Fruit fly (Drosophila melanogaster) S2 (cell line): ENCODE measurements around the gene Vha14-2.

Experiments
- CG8478 ChIP-seq: fragments of >200 bp; optimal IDR thresholded peaks from 2 replicates; lab custom pipeline; 2018
- CTCF ChIP-seq, 2 experiments: fragments of >200 bp; optimal IDR thresholded peaks; 2 replicates each; lab custom pipeline; 2018

Vha14-2 gene

DNA sequence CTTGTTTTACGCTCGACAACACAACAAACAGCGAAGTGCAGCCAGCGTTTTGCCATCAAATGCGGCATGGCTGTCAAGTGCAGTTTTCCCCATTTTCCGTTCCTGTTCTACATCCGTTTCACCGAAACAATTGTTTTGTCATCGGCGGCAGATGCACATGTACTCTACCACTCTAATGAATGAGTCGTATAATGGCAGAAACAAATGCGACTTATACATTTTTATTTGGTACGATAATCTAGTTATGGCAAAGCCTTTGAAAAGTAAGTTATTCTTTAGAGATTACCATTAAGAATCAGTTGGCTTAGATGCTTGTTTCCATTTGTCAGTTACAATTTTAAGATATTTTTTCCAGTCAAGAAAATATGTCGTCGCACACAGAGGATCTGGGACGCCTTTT, at the start of gene Vha14-2:
Gene Vha14-2, plus strand, starts transcription at position 301 of the 400 bp plus-strand sequence.
- TF ChIP-seq CG8478 (lab: Kevin White, UChicago) (no peak), CTCF (optimal IDR thresholded peaks at IDR 0.05; lab: Kevin White, UChicago) (no peak)

DNA sequence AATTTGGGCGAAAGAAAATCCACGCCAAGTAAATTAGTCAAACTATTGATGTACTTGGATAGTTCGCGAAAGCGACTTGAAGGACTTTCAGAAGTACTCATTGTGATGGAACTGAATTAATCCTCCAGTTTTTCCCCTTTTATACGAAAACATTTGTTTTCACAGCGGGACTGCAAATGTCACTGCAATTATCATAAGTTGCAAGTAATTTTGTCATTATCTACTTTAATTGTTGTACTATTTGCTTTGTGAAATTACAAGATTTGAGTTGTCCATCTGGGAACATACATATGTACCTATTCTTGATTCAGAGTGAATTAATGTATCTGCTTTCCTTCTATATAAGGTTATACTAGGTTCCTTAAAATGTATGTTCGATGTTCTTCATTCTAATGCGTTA, 44.2 kb upstream of the Vha14-2 start, which contains the start of gene Or83c:
Gene Or83c, minus strand, starts transcription at position 101 of the 400 bp plus-strand sequence.
- TF ChIP-seq CG8478 (lab: Kevin White, UChicago) = no peak
- TF ChIP-seq CTCF (optimal IDR thresholded peaks at IDR 0.05; lab: Kevin White, UChicago) = no peak

DNA sequence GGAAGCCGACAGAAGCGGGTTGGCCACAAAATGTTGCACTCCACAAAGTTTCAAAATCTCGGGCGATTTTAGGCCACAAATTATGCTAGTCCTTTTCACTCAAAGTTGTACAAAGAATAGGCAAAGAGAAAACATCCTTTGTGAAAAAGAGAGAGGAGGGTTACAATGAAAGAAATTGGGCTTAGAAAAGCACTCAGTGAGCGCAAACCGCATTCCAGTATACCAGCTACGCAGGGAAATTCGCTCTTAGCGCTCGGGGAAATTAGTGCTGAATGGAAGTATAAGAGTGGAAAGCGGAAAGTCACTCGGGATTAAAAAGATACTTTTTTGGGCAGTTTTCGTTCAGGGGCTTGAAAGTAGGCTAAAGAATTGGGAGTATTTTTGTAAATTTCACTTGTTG, 40.3 kb upstream of the Vha14-2 start:
- TF ChIP-seq CG8478 (lab: Kevin White, UChicago) = no peak
- no peak for TF ChIP-seq CTCF (optimal IDR thresholded peaks at IDR 0.05; lab: Kevin White, UChicago)

DNA sequence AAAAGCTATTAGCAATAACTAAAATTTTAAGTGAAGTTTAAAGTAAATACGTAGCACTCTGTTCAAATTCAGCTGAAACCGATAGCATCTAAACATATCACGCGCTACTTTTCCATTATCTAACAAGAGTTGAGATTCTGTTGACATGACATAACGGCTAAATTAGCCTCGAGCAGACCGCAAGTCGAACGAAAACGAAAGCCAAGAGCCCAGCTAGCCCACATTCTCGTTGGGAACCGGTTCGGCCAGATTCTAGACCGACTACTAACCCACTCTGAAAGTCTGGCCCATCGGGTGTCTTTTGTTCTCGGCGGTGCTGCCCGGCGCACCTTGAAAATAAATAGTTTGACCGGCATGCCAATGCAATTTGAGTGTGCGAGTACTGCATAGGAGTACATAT, 25.4 kb upstream of the Vha14-2 start:
- no peak for TF ChIP-seq CTCF (optimal IDR thresholded peaks at IDR 0.05; lab: Kevin White, UChicago)
- TF ChIP-seq CG8478 (lab: Kevin White, UChicago) = no peak

DNA sequence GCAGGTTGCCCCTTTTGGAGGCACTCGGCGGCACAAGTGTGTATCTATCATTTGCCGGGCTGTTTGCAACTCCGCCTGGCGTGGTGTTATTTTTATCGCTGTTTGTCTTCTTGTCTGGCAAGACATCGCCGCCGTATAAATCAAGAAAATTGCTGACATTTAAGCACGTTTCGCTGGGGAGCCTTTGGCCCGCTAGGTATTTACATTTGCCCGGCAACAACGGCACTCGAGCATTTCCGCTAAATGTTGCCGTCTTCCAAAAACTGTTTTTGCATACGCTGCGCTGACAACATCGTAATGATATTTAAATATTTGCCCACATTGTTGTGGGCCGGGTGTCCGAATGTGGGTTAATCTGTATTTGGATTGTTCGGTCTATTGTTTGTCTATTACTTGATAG, 24.1 kb upstream of the Vha14-2 start:
- TF ChIP-seq CG8478 (lab: Kevin White, UChicago) = no peak
- TF ChIP-seq CTCF (optimal IDR thresholded peaks at IDR 0.05; lab: Kevin White, UChicago) = no peak

DNA sequence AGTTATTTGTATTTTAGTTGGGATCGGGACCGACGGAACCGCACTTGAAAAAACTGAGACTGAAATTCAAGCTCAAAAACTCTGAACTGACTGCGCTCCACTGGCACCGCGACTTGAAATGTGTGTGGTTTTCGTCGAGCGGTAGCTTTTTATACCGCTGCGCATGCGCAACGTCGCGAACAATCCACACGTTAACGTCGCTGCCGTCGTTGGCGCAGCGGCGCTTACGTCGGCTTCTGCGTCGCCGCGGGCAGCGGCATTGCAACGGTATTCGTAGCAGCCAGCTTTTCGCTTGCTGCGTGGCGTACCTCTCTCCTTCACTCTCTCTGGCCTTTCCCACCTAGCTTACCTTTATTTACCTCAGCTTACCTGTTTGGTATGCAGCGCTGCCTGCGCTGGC, 21.6 kb upstream of the Vha14-2 start, which contains the start of gene Gasp:
Gene Gasp, minus strand, starts transcription at position 124 of the 400 bp plus-strand sequence.
- no peak for TF ChIP-seq CTCF (optimal IDR thresholded peaks at IDR 0.05; lab: Kevin White, UChicago)
- no peak for TF ChIP-seq CG8478 (lab: Kevin White, UChicago)

DNA sequence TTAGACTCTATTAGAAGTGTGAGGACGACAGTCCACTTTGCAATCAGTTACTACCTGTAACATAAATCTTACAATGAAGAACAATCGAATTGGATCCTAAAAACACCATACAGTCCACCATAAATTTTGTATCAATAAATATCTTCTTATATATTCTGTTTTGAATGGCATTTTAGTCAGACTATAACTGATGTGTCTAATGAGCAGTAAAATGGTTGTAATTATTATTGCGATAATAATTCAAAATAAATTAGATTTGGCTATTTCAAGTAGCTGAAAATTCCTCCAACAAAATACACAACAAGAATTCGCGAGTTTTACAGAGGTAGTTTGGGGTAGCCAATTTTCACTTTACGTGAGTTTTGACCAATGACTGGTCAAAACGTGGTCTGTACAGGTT, 20.1 kb upstream of the Vha14-2 start:
- TF ChIP-seq CG8478 (lab: Kevin White, UChicago) (no peak), CTCF (optimal IDR thresholded peaks at IDR 0.05; lab: Kevin White, UChicago) (no peak)

DNA sequence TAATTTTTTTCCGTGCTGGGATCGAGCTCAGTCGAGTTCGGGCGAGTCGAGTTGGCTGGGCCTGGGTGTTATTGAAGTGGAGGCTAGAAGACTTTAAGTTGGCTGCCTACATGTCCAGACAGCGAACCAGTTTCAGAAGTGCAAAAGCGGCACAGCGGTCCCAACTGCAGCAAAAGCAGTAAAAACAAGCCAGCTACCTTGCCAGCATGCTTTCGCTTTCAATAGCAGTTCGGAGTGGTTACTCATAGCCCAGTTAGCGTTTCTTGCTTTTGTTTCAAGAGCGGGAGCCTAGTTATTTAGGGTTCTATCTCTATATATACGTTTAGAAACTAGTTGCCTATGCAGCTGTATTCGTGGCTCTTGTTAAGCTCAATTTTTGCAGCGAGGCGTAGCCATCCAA, 19.7 kb upstream of the Vha14-2 start:
- no peak for TF ChIP-seq CTCF (optimal IDR thresholded peaks at IDR 0.05; lab: Kevin White, UChicago)
- no peak for TF ChIP-seq CG8478 (lab: Kevin White, UChicago)

DNA sequence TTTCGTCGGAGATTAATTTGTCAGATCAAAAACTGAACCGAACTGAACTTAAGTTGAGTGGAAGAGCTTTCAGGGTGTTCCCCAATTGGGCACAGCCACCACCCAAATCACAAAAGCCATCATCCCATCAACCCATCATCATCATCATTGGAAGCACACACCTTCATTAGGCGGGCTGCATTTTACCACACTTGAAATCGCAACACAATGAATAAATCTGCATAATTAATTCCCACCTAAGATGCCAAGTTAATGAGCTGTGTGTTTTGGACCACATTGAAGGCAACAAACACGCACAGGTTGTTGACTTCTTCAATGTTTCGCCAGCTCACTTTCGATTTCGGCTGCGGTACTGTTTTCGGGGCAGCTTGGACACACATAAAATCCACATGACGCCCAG, 17.2 kb upstream of the Vha14-2 start:
- TF ChIP-seq CG8478 (lab: Kevin White, UChicago) (no peak), CTCF (optimal IDR thresholded peaks at IDR 0.05; lab: Kevin White, UChicago) (no peak)

DNA sequence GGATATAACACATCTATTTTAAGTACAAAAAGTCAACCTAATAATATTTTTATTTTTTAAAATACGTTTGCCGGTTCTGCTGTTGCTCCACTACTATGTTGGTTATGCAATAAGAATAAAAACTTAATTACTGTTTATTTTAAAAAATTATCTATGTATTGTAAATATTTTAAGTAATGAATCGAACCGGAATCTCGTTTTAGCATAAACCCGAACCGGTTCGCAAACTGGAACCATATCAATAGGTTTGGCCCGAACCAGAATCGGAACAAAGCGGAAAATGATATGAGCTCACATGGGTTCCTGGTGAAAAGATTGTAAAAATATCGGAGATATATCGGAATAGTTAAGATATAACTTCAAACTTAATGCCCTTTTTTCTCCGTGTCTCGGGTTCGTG, 15.7 kb upstream of the Vha14-2 start:
- TF ChIP-seq CTCF (optimal IDR thresholded peaks at IDR 0.05; lab: Kevin White, UChicago) = no peak
- TF ChIP-seq CG8478 (lab: Kevin White, UChicago) = no peak

DNA sequence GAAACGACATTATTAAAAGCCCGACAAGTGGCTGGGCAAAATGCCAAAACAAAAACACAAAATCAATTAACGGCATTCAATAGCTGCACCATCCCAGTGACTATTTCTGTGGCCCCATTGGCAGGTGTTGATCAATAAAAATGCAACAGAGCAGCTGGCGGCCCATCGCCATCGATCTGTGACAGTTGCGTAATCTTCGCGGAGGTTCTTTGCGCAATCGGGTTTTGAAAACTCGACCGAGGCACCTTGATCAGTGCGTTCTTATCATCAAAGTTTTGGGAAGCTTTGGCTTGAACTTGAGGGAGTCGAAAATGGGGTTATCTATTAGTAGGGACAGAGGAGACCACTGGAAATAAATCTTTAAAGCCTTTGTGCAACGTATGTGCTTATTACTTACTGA, 15.0 kb upstream of the Vha14-2 start:
- TF ChIP-seq CTCF (optimal IDR thresholded peaks at IDR 0.05; lab: Kevin White, UChicago) (no peak), CG8478 (lab: Kevin White, UChicago) (no peak)

DNA sequence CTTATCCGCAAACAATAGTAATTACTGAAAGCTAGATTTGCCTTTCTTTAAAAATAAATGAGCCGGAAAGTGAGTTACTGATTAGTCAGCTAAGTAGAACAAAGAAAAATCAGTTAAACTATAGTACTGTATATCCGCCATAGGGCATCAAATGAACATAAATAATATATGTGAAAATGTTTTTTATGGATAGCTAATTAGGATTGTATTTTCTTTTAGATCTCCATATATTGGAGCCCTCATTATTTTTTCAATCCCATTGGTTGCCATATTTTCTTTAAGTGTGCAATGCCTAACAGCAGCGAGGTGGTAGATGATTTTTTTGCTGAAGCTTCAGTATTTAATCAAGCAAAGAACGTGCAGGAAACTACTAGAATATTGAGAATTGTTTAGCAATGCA, 14.6 kb upstream of the Vha14-2 start, which contains the start of gene Obp83cd:
Gene Obp83cd, plus strand, starts transcription at position 343 of the 400 bp plus-strand sequence.
- no peak for TF ChIP-seq CG8478 (lab: Kevin White, UChicago)
- TF ChIP-seq CTCF (optimal IDR thresholded peaks at IDR 0.05; lab: Kevin White, UChicago) = no peak

DNA sequence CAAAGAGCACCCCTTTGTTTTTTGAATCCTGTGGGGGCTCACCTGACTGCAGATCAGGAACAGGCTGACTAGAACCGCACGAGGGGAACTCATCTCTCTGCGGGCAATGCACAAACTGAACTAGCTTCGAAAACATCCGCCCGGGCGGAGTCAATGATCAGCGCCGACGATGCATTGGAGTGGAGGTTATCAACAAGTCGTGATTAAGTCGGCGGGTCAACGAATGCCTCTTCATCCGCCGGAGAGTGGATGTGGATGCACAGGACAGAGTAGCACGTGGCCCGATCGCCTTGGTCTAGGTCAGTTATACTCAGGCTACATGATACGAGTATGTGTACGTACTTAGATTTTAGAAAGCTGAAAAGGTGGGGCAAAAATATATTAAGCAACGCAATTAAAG, 11.5 kb upstream of the Vha14-2 start, which contains the start of gene Obp83ef:
Gene Obp83ef, minus strand, starts transcription at position 119 of the 400 bp plus-strand sequence.
- TF ChIP-seq CTCF (optimal IDR thresholded peaks at IDR 0.05; lab: Kevin White, UChicago) = no peak
- no peak for TF ChIP-seq CG8478 (lab: Kevin White, UChicago)

DNA sequence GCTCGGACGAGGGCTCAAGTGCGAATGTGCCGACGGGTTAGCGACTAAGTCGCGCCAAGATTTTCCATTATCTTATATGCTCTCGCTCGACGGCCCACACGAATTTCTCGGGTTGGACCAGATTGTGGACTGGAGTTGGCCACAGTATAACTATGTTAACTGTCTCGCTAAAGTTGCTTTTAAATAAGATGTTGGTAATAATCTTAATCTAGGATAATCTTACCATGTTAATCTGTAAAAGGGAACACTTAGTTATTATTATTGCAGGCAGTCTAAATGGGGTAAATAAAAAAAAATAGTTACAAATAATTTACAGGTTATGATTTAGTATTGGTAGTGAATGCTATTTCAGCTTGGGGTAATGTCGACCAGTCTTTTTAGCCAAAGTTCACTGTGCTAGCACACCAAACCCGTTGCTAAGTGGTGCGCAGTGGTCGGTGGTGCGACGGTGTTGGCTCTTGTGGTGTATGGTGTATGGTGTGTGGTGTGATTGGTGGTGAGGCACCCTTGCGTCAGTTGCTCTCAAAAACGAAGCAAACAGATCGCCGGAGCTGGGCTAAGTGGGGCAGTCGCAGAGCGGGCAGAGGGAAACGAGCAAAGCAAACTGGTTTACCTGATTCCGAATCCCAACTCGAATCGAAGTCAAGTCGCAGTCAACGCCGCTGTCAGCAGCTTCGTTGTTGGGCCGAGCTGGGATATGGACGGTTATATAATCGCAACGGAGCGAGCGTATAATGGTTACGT, 10.0 kb upstream of the Vha14-2 start, which contains the start of gene Obp83g:
Gene Obp83g, minus strand, starts transcription at position 51 of the 744 bp plus-strand sequence.
- TF ChIP-seq CTCF (optimal IDR thresholded peaks at IDR 0.05; lab: Kevin White, UChicago) (no peak), CG8478 (lab: Kevin White, UChicago) (no peak)

DNA sequence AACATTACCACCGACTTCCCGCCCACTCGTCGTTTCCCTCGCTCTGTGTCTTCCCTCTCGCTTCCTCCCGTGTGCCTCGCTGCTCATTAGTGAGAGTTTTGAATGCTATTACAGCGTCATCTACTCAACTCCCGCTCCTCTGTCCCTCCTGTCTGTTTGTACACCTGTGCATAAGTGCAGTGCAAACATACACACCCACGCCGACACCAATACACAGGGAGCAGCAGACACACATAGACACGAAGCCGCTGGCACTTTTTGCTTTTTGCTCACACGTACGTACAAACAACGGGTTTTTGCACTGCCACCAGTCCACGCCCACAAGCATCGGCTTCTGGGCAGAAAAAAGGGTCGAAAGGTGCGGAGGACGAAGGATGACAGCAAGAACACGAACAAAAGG, 19.4 kb downstream of the Vha14-2 start:
- TF ChIP-seq CTCF (optimal IDR thresholded peaks at IDR 0.05; lab: Kevin White, UChicago) (no peak), CG8478 (lab: Kevin White, UChicago) (no peak)

DNA sequence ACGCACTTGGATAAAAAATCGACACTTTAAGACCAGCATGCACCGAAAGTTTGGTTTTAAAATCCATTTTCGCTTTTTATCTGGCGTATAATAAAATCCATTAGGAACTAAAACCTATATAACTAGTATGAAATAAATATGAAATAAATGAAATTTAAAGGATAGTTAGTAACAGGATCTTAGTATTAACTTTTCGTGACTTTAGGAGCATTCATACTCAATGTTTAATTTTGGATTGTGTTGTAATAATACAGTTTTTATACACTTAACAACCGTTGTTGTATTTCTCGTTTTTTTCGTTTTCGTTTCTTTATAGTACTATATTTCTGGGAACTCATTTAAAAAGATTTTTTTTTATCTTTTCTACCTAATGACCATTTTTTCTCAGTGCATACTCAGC, 26.7 kb downstream of the Vha14-2 start:
- TF ChIP-seq CTCF (optimal IDR thresholded peaks at IDR 0.05; lab: Kevin White, UChicago) = no peak
- TF ChIP-seq CG8478 (lab: Kevin White, UChicago) = no peak
